Fruit fly (Drosophila melanogaster) whole organism, embryonic: Measurements from ENCODE around the gene CG11842.

Source experiments
- Antp ChIP-seq: fragments of 200-800 bp; sonication (Bioruptor generic); optimal IDR thresholded peaks from 3 replicates; lab custom pipeline; 2016; ENCODE audit warnings: missing biosample characterization, missing genetic modification characterization
- Asciz ChIP-seq: fragments of 200-800 bp; sonication (Bioruptor generic); optimal IDR thresholded peaks from 2 replicates; lab custom pipeline; 2017; ENCODE audit warnings: missing biosample characterization, mild to moderate bottlenecking, missing genetic modification characterization, missing genetic modification reagents
- Atf6 ChIP-seq: fragments of 200-800 bp; sonication (Bioruptor generic); IDR thresholded peaks from 2 replicates; pipeline ENCODE4 v1.3.6; 2022; ENCODE audit warnings: missing biosample characterization, missing genetic modification characterization
- Awh ChIP-seq: fragments of 200-800 bp; sonication (Bioruptor generic); IDR thresholded peaks from 2 replicates; pipeline ENCODE4, ENCODE4 v1.3.6; 2022; ENCODE audit warnings: missing biosample characterization, missing genetic modification characterization
- CG10959 ChIP-seq: fragments of 200-800 bp; sonication (Bioruptor generic); IDR thresholded peaks from 2 replicates; pipeline ENCODE4 v1.3.6; 2022; ENCODE audit warnings: missing biosample characterization, missing genetic modification characterization
- CG11085 ChIP-seq: fragments of 200-800 bp; sonication (Bioruptor generic); IDR thresholded peaks from 2 replicates; pipeline ENCODE4 v1.3.6; 2022; ENCODE audit warnings: missing biosample characterization, missing genetic modification characterization
- CG11456 ChIP-seq: fragments of 200-800 bp; sonication (Bioruptor generic); IDR thresholded peaks from 3 replicates; pipeline ENCODE4 v1.3.6; 2022; ENCODE audit warnings: missing biosample characterization, missing genetic modification characterization
- CG12236 ChIP-seq: fragments of 200-800 bp; sonication (Bioruptor generic); optimal IDR thresholded peaks from 2 replicates; lab custom pipeline; 2016; ENCODE audit warnings: missing biosample characterization, missing genetic modification characterization
- CG12659 ChIP-seq: fragments of 200-800 bp; sonication (Bioruptor generic); optimal IDR thresholded peaks from 3 replicates; lab custom pipeline; 2017; ENCODE audit warnings: mild to moderate bottlenecking, missing biosample characterization, missing genetic modification reagents, missing genetic modification characterization
- CG12744 ChIP-seq: fragments of 200-800 bp; sonication (Bioruptor generic); optimal IDR thresholded peaks from 2 replicates; lab custom pipeline; 2016; ENCODE audit warnings: missing biosample characterization, missing genetic modification characterization
- CG13123 ChIP-seq: fragments of 200-800 bp; sonication (Bioruptor generic); optimal IDR thresholded peaks from 2 replicates; lab custom pipeline; 2016; ENCODE audit warnings: missing biosample characterization, missing genetic modification characterization
- CG13894 ChIP-seq: fragments of 200-800 bp; sonication (Bioruptor generic); optimal IDR thresholded peaks from 3 replicates; lab custom pipeline; 2018; ENCODE audit warnings: missing biosample characterization, mild to moderate bottlenecking, missing genetic modification characterization, moderate library complexity
- CG2678 ChIP-seq: fragments of 200-800 bp; sonication (Bioruptor generic); optimal IDR thresholded peaks from 3 replicates; lab custom pipeline; 2019; ENCODE audit warnings: missing biosample characterization, mild to moderate bottlenecking, missing genetic modification characterization, moderate library complexity
- CG31441 ChIP-seq: fragments of 200-800 bp; sonication (Bioruptor generic); IDR thresholded peaks from 2 replicates; pipeline ENCODE4 v1.3.6; 2022; ENCODE audit warnings: missing biosample characterization, missing genetic modification characterization
- CG4854 ChIP-seq: fragments of 200-800 bp; sonication (Bioruptor generic); optimal IDR thresholded peaks from 2 replicates; lab custom pipeline; 2016; ENCODE audit warnings: missing biosample characterization, missing genetic modification characterization, inconsistent platforms
- CG8089 ChIP-seq: fragments of 200-800 bp; sonication (Bioruptor generic); optimal IDR thresholded peaks from 3 replicates; lab custom pipeline; 2016; ENCODE audit warnings: missing biosample characterization, missing genetic modification characterization
- CrebB ChIP-seq: fragments of 200-800 bp; sonication (Bioruptor generic); optimal IDR thresholded peaks from 3 replicates; lab custom pipeline; 2018; ENCODE audit warnings: missing biosample characterization, mild to moderate bottlenecking, missing genetic modification characterization
- D19A ChIP-seq: fragments of 200-800 bp; optimal IDR thresholded peaks from 3 replicates; lab custom pipeline; 2019; ENCODE audit warnings: missing biosample characterization, mild to moderate bottlenecking, missing genetic modification characterization, moderate library complexity
- Dek ChIP-seq: fragments of 200-800 bp; sonication (Bioruptor generic); optimal IDR thresholded peaks from 3 replicates; lab custom pipeline; 2019; ENCODE audit warnings: missing biosample characterization, mild to moderate bottlenecking, missing genetic modification characterization, moderate library complexity
- H15 ChIP-seq: fragments of 200-800 bp; sonication (Bioruptor generic); IDR thresholded peaks from 3 replicates; pipeline ENCODE4 v1.3.6; 2022; ENCODE audit warnings: missing biosample characterization, missing genetic modification characterization
- HmgZ ChIP-seq: fragments of 200-800 bp; sonication (Bioruptor generic); optimal IDR thresholded peaks from 2 replicates; lab custom pipeline; 2018; ENCODE audit warnings: missing biosample characterization, mild to moderate bottlenecking, missing genetic modification characterization
- Hr39 ChIP-seq: fragments of >200 bp; optimal IDR thresholded peaks from 2 replicates; lab custom pipeline; 2017
- Hr51 ChIP-seq, 2 experiments: fragments of 200-800 bp; sonication (Bioruptor generic); optimal IDR thresholded peaks; 2 replicates in 1 of 2; 3 replicates in 1 of 2; lab custom pipeline; 2016 to 2018; ENCODE audit warnings: missing biosample characterization in 2 of 2, missing genetic modification characterization in 2 of 2, mild to moderate bottlenecking in 1 of 2, moderate library complexity in 1 of 2
- Kr ChIP-seq: fragments of 200-800 bp; sonication (Bioruptor generic); optimal IDR thresholded peaks from 2 replicates; lab custom pipeline; 2017; ENCODE audit warnings: missing biosample characterization, mild to moderate bottlenecking, missing genetic modification characterization
- Lpt ChIP-seq: fragments of >200 bp; optimal IDR thresholded peaks from 2 replicates; lab custom pipeline; 2018; ENCODE audit warnings: missing biosample characterization, missing genetic modification characterization
- MTF-1 ChIP-seq: fragments of 200-800 bp; sonication (Bioruptor generic); optimal IDR thresholded peaks from 2 replicates; lab custom pipeline; 2018; ENCODE audit warnings: missing biosample characterization, mild to moderate bottlenecking, missing genetic modification characterization, borderline replicate concordance
- Stat92E ChIP-seq, 3 experiments: fragments of >200 bp in 2 of 3; fragments of 200-800 bp in 1 of 3; sonication (Bioruptor generic) in 1 of 3; optimal IDR thresholded peaks; 2 replicates each; lab custom pipeline; 2017 to 2019; ENCODE audit warnings: missing biosample characterization in 3 of 3, missing genetic modification characterization in 3 of 3, mild to moderate bottlenecking in 1 of 3, moderate library complexity in 1 of 3
- ac ChIP-seq: fragments of 200-800 bp; sonication (Bioruptor generic); optimal IDR thresholded peaks from 3 replicates; lab custom pipeline; 2017; ENCODE audit warnings: missing biosample characterization, mild to moderate bottlenecking, missing genetic modification characterization
- ase ChIP-seq: fragments of 200-800 bp; sonication (Bioruptor generic); IDR thresholded peaks from 3 replicates; pipeline ENCODE4 v1.3.6; 2022; ENCODE audit warnings: missing biosample characterization, missing genetic modification characterization
- bcd ChIP-seq: fragments of 200-800 bp; sonication (Bioruptor generic); optimal IDR thresholded peaks from 2 replicates; lab custom pipeline; 2017; ENCODE audit warnings: missing biosample characterization, mild to moderate bottlenecking, missing genetic modification characterization
- croc ChIP-seq: fragments of 200-800 bp; sonication (Bioruptor generic); conservative IDR thresholded peaks from 3 replicates; pipeline ENCODE4 v1.3.6; 2022; ENCODE audit warnings: missing biosample characterization, missing genetic modification characterization
- da ChIP-seq: fragments of 200-800 bp; sonication (Bioruptor generic); optimal IDR thresholded peaks from 2 replicates; lab custom pipeline; 2016; ENCODE audit warnings: missing biosample characterization, missing genetic modification characterization
- fd102C ChIP-seq: fragments of 200-800 bp; sonication (Bioruptor generic); optimal IDR thresholded peaks from 2 replicates; lab custom pipeline; 2018; ENCODE audit warnings: missing biosample characterization, mild to moderate bottlenecking, missing genetic modification characterization, moderate library complexity
- gce ChIP-seq: fragments of 200-800 bp; sonication (Bioruptor generic); IDR thresholded peaks from 3 replicates; pipeline ENCODE4 v1.3.6; 2022; ENCODE audit warnings: missing biosample characterization, missing genetic modification characterization
- grau ChIP-seq: fragments of 200-800 bp; optimal IDR thresholded peaks from 3 replicates; lab custom pipeline; 2019; ENCODE audit warnings: missing biosample characterization, mild to moderate bottlenecking, missing genetic modification characterization, moderate library complexity
- her ChIP-seq: fragments of 200-800 bp; sonication (Bioruptor generic); optimal IDR thresholded peaks from 2 replicates; lab custom pipeline; 2016; ENCODE audit warnings: missing biosample characterization, missing genetic modification characterization
- lilli ChIP-seq: fragments of 200-800 bp; sonication (Bioruptor generic); optimal IDR thresholded peaks from 3 replicates; lab custom pipeline; 2016; ENCODE audit warnings: missing biosample characterization, missing genetic modification characterization
- onecut ChIP-seq: fragments of 200-800 bp; sonication (Bioruptor generic); IDR thresholded peaks from 2 replicates; pipeline ENCODE4 v1.3.6; 2022; ENCODE audit warnings: missing biosample characterization, missing genetic modification characterization
- otp ChIP-seq: fragments of 200-800 bp; sonication (Bioruptor generic); IDR thresholded peaks from 3 replicates; pipeline ENCODE4, ENCODE4 v1.3.6; 2022; ENCODE audit warnings: missing biosample characterization, missing genetic modification characterization
- prd ChIP-seq, 3 experiments: fragments of >200 bp in 2 of 3; fragments of 200-800 bp in 1 of 3; sonication (Bioruptor generic) in 1 of 3; optimal IDR thresholded peaks in 2 of 3; IDR thresholded peaks in 1 of 3; 2 replicates in 2 of 3; 3 replicates in 1 of 3; pipeline versions ENCODE4 v1.3.6 to Lab custom; 2017 to 2022; ENCODE audit warnings: missing biosample characterization in 1 of 3, missing genetic modification characterization in 1 of 3
- repo ChIP-seq: fragments of 200-800 bp; sonication (Bioruptor generic); optimal IDR thresholded peaks from 2 replicates; lab custom pipeline; 2016; ENCODE audit warnings: missing biosample characterization, missing genetic modification characterization
- row ChIP-seq: fragments of 200-800 bp; sonication (Bioruptor generic); IDR thresholded peaks from 3 replicates; pipeline ENCODE4 v1.3.6; 2022; ENCODE audit warnings: missing biosample characterization, missing genetic modification characterization
- run ChIP-seq: fragments of 200-800 bp; sonication (Bioruptor generic); optimal IDR thresholded peaks from 3 replicates; lab custom pipeline; 2018; ENCODE audit warnings: missing biosample characterization, mild to moderate bottlenecking, missing genetic modification characterization
- salm ChIP-seq: fragments of 200-800 bp; sonication (Bioruptor generic); optimal IDR thresholded peaks from 2 replicates; lab custom pipeline; 2018; ENCODE audit warnings: missing biosample characterization, mild to moderate bottlenecking, missing genetic modification characterization
- sens ChIP-seq: fragments of 200-800 bp; sonication (Bioruptor generic); peaks from one replicate; lab custom pipeline; 2016; ENCODE audit warnings: missing biosample characterization, missing genetic modification characterization
- sima ChIP-seq: fragments of 200-800 bp; sonication (Bioruptor generic); optimal IDR thresholded peaks from 2 replicates; lab custom pipeline; 2016; ENCODE audit warnings: missing biosample characterization, missing genetic modification characterization
- sna ChIP-seq: fragments of 200-800 bp; sonication (Bioruptor generic); IDR thresholded peaks from 2 replicates; pipeline ENCODE4 v1.3.6; 2022; ENCODE audit warnings: missing biosample characterization, missing genetic modification characterization; ENCODE audit not compliant: partially characterized antibody
- unc-4 ChIP-seq: fragments of 200-800 bp; sonication (Bioruptor generic); IDR thresholded peaks from 2 replicates; pipeline ENCODE4 v1.3.6; 2022; ENCODE audit warnings: missing biosample characterization, missing genetic modification characterization; ENCODE audit not compliant: partially characterized antibody
- wek ChIP-seq: fragments of 200-800 bp; sonication (Bioruptor generic); optimal IDR thresholded peaks from 3 replicates; lab custom pipeline; 2018; ENCODE audit warnings: missing biosample characterization, mild to moderate bottlenecking, missing genetic modification characterization, moderate library complexity
- zf30C ChIP-seq: fragments of 200-800 bp; sonication (Bioruptor generic); optimal IDR thresholded peaks from 3 replicates; lab custom pipeline; 2018; ENCODE audit warnings: missing biosample characterization, mild to moderate bottlenecking, missing genetic modification characterization

The CG11842 gene

dm6 chr3R:29064682-29065100 lies 12.2 kb downstream of the CG11842 start (continued):
- TF ChIP-seq otp (GFP tag; lab: Robert Waterston, UW): no peak
- TF ChIP-seq zf30C (GFP tag; lab: Kevin White, UChicago): peak; percentile 75
- no peak for TF ChIP-seq CG8089 (GFP tag; lab: Kevin White, UChicago)
- no peak for TF ChIP-seq Stat92E (GFP tag; optimal IDR thresholded peaks at IDR 0.05; lab: Kevin White, UChicago)
- TF ChIP-seq CG2678 (tag; lab: Kevin White, UChicago): peak; percentile 8
- TF ChIP-seq Lpt (GFP tag; lab: Kevin White, UChicago): no peak
- no peak for TF ChIP-seq Asciz (GFP tag; lab: Kevin White, UChicago)
- TF ChIP-seq repo (GFP tag; lab: Kevin White, UChicago): no peak

- no peak for TF ChIP-seq da (GFP tag; lab: Kevin White, UChicago)
- no peak for TF ChIP-seq onecut
- TF ChIP-seq MTF-1 (GFP tag; lab: Kevin White, UChicago): peak; percentile 22
- TF ChIP-seq Hr51 (GFP tag; optimal IDR thresholded peaks at IDR 0.05; lab: Kevin White, UChicago): no peak
- TF ChIP-seq CrebB: no peak
- no peak for TF ChIP-seq croc
- no peak for TF ChIP-seq CG12659 (GFP tag; lab: Kevin White, UChicago)
- TF ChIP-seq row (GFP tag; lab: Robert Waterston, UW): no peak
- no peak for TF ChIP-seq Kr
- no peak for TF ChIP-seq CG12744 (GFP tag; lab: Kevin White, UChicago)
- no peak for TF ChIP-seq CG31441 (GFP tag; lab: Robert Waterston, UW)
- TF ChIP-seq bcd (GFP tag; lab: Kevin White, UChicago): no peak
- peak; percentile 69 for TF ChIP-seq sens (GFP tag; lab: Kevin White, UChicago)
- no peak for TF ChIP-seq CG13894 (tag; lab: Kevin White, UChicago)
- no peak for TF ChIP-seq CG10959 (GFP tag; lab: Robert Waterston, UW)
- no peak for TF ChIP-seq Awh (GFP tag; lab: Robert Waterston, UW)
- TF ChIP-seq ac (GFP tag; lab: Kevin White, UChicago): no peak
- peak; percentile 17; the same call in 1 of the 2 replicates for TF ChIP-seq Atf6 (GFP tag; lab: Robert Waterston, UW)
- TF ChIP-seq Stat92E (GFP tag; optimal IDR thresholded peaks at IDR 0.05; lab: Kevin White, UChicago): no peak
- no peak for TF ChIP-seq Antp (GFP tag; lab: Kevin White, UChicago)
- peak; percentile 61 for TF ChIP-seq wek
- TF ChIP-seq unc-4: no peak
- no peak for TF ChIP-seq her (GFP tag; lab: Kevin White, UChicago)
- TF ChIP-seq HmgZ: no peak
- no peak for TF ChIP-seq sima
- no peak for TF ChIP-seq grau (tag; lab: Kevin White, UChicago)
- TF ChIP-seq gce: 0 out of 3 replicates have a peak, but pooled peaks have one; percentile 23
- TF ChIP-seq Dek: no peak
- no peak for TF ChIP-seq CG11085 (GFP tag; lab: Robert Waterston, UW)
- no peak for TF ChIP-seq run (tag; lab: Kevin White, UChicago)
- no peak for TF ChIP-seq H15 (GFP tag; lab: Robert Waterston, UW)
- no peak for TF ChIP-seq D19A (tag; lab: Kevin White, UChicago)
- TF ChIP-seq CG4854 (GFP tag; lab: Kevin White, UChicago): no peak
- TF ChIP-seq Hr39 (lab: Kevin White, UChicago): no peak
- no peak for TF ChIP-seq ase (GFP tag; lab: Robert Waterston, UW)
- no peak for TF ChIP-seq salm
- TF ChIP-seq CG11456 (GFP tag; lab: Robert Waterston, UW): no peak
- TF ChIP-seq CG13123 (GFP tag; lab: Kevin White, UChicago): no peak
- TF ChIP-seq CG12236 (GFP tag; lab: Kevin White, UChicago): no peak
- no peak for TF ChIP-seq sna
- TF ChIP-seq fd102C: peak; percentile 32
- no peak for TF ChIP-seq lilli (GFP tag; lab: Kevin White, UChicago)
- no peak for TF ChIP-seq prd (optimal IDR thresholded peaks at IDR 0.05; lab: Kevin White, UChicago)
- TF ChIP-seq prd (GFP tag; IDR thresholded peaks at IDR 0.05; lab: Robert Waterston, UW): no peak
Observed at dm6 chr3R:29066285-29066684, 13.8 kb downstream of the CG11842 start.
